Worm (Caenorhabditis elegans) whole organism, midembryonic: ENCODE results near the gene Y66D12A.19.

Experiments
- klf-2 ChIP-seq: fragments of 200-800 bp; sonication (Bioruptor generic); conservative IDR thresholded peaks from 2 replicates; pipeline ENCODE4 v1.3.6; 2022; ENCODE audit warnings: missing genetic modification reagents, missing genetic modification characterization, missing compliant biosample characterization
- med-1 ChIP-seq: sonication (generic microtip); optimal IDR thresholded peaks from 2 replicates; lab custom pipeline; 2017; ENCODE audit warnings: missing genetic modification characterization, mild to moderate bottlenecking, missing compliant biosample characterization, antibody characterized with exemption, missing genetic modification reagents; ENCODE audit not compliant: insufficient read depth

ce11 chrIII:11492489-11492888, 16.4 kb upstream of the Y66D12A.19 start:
- no peak for TF ChIP-seq med-1
- TF ChIP-seq klf-2 (GFP tag; lab: Robert Waterston, UW) = no peak
